Comparison of ENCODE assay signal across 5 fruit fly cellular contexts in the genomic region with DNA sequence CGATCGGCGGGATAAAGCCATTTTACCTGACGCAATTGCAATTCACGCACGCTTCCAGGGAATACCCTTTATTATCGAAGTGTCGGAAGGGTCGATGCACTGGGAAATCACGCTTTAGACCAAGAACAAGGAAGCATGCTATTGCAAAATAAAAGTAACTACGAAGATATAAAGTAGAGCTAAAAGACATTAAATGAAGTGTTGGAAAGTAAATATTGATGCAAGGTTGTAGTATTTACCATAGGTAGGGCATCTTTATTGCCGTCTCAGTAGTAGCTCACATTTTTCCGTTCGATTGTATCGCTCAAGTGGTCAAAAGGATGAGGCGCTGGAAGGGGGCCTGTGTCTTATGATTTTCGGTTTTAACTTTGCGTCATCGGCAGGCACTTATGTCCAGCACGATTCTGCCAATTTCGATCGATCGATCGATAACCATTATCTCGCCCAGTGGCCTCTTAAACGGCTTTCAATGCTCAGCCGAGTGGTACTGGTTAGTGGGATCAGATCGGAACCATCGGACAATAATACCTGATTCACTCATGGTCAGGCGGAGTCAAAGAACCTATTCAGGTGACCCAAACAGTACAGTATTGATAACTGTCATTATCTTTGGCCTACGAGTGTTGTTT.
TF ChIP-seq lines count a peak whose summit lies in the region.

No protein-coding gene starts in this region.

- no peak for TF ChIP-seq CTCF in whole organism, embryonic (GFP tag; optimal IDR thresholded peaks at IDR 0.05; lab: Kevin White, UChicago)

TF ChIP-seq in whole organism, adult, 20 proteins besides CTCF, POLR2A, EP300 and RAD21:
- TF ChIP-seq tj (GFP tag; optimal IDR thresholded peaks at IDR 0.05; lab: Kevin White, UChicago) (no peak), CG7101 (tag; optimal IDR thresholded peaks at IDR 0.05; lab: Kevin White, UChicago) (peak; percentile 1), Crg-1 (GFP tag; optimal IDR thresholded peaks at IDR 0.05; lab: Kevin White, UChicago) (no peak), CG33017 (tag; optimal IDR thresholded peaks at IDR 0.05; lab: Kevin White, UChicago) (no peak), cnc (optimal IDR thresholded peaks at IDR 0.05; lab: Kevin White, UChicago) (no peak), CG1620 (GFP tag; optimal IDR thresholded peaks at IDR 0.05; lab: Kevin White, UChicago) (no peak), toe (GFP tag; optimal IDR thresholded peaks at IDR 0.05; lab: Kevin White, UChicago) (no peak)

TF ChIP-seq in whole organism, embryonic, 481 proteins besides CTCF, POLR2A, EP300 and RAD21 (continues in another document):
- TF ChIP-seq CG13424 (tag; optimal IDR thresholded peaks at IDR 0.05; lab: Kevin White, UChicago) (no peak), Dad (GFP tag; optimal IDR thresholded peaks at IDR 0.05; lab: Kevin White, UChicago) (no peak), mirr (GFP tag; optimal IDR thresholded peaks at IDR 0.05; lab: Kevin White, UChicago) (peak; percentile 48), exex (tag; optimal IDR thresholded peaks at IDR 0.05; lab: Kevin White, UChicago) (peak; percentile 58), crc (GFP tag; optimal IDR thresholded peaks at IDR 0.05; lab: Kevin White, UChicago) (no peak), CG9876 (GFP tag; optimal IDR thresholded peaks at IDR 0.05; lab: Kevin White, UChicago) (no peak), CG15479 (GFP tag; optimal IDR thresholded peaks at IDR 0.05; lab: Kevin White, UChicago) (no peak), cwo (GFP tag; optimal IDR thresholded peaks at IDR 0.05; lab: Kevin White, UChicago) (peak; percentile 60), Mes4 (GFP tag; optimal IDR thresholded peaks at IDR 0.05; lab: Kevin White, UChicago) (no peak), Med (GFP tag; lab: Kevin White, UChicago) (peak; percentile 40), Hey (tag; optimal IDR thresholded peaks at IDR 0.05; lab: Kevin White, UChicago) (peak; percentile 11), ato (GFP tag; IDR thresholded peaks at IDR 0.05; lab: Robert Waterston, UW; ENCODE audit: partially characterized antibody) (no peak), CG8765 (GFP tag; IDR thresholded peaks at IDR 0.05; lab: Robert Waterston, UW) (no peak), Myb (GFP tag; optimal IDR thresholded peaks at IDR 0.05; lab: Kevin White, UChicago) (no peak), CG4404 (GFP tag; IDR thresholded peaks at IDR 0.05; lab: Robert Waterston, UW) (no peak), row (GFP tag; IDR thresholded peaks at IDR 0.05; lab: Robert Waterston, UW) (0 out of 3 replicates have a peak, but pooled peaks have one; percentile 11), pfk (GFP tag; optimal IDR thresholded peaks at IDR 0.05; lab: Kevin White, UChicago) (no peak), run (tag; optimal IDR thresholded peaks at IDR 0.05; lab: Kevin White, UChicago) (no peak), luna (GFP tag; optimal IDR thresholded peaks at IDR 0.05; lab: Kevin White, UChicago) (no peak), br (optimal IDR thresholded peaks at IDR 0.05; lab: Kevin White, UChicago) (no peak)

TF ChIP-seq in whole organism, prepupa, 60 proteins besides CTCF, POLR2A, EP300 and RAD21 (continues in another document):
- TF ChIP-seq lz (GFP tag; optimal IDR thresholded peaks at IDR 0.05; lab: Kevin White, UChicago) (peak; percentile 24), OdsH (GFP tag; optimal IDR thresholded peaks at IDR 0.05; lab: Kevin White, UChicago) (peak; percentile 3), CG11762 (GFP tag; optimal IDR thresholded peaks at IDR 0.05; lab: Kevin White, UChicago; ENCODE audit: insufficient read depth) (no peak), Gug (GFP tag; IDR thresholded peaks at IDR 0.05; lab: Robert Waterston, UW) (no peak), svp (GFP tag; lab: Kevin White, UChicago) (peak; percentile 50), CG8319 (GFP tag; optimal IDR thresholded peaks at IDR 0.05; lab: Kevin White, UChicago) (no peak), CG8632 (GFP tag; optimal IDR thresholded peaks at IDR 0.05; lab: Kevin White, UChicago) (peak; percentile 29), cyc (GFP tag; optimal IDR thresholded peaks at IDR 0.05; lab: Kevin White, UChicago) (peak; percentile 20), Eip78C (GFP tag; lab: Kevin White, UChicago) (peak; percentile 67), CG31627 (GFP tag; optimal IDR thresholded peaks at IDR 0.05; lab: Kevin White, UChicago) (peak; percentile 9), Smox (GFP tag; optimal IDR thresholded peaks at IDR 0.05; lab: Kevin White, UChicago) (no peak), eg (GFP tag; IDR thresholded peaks at IDR 0.05; lab: Robert Waterston, UW) (no peak), CG11902 (GFP tag; optimal IDR thresholded peaks at IDR 0.05; lab: Kevin White, UChicago) (no peak), dsx (GFP tag; optimal IDR thresholded peaks at IDR 0.05; lab: Kevin White, UChicago; ENCODE audit: poor library complexity, severe bottlenecking) (no peak), CG7368 (GFP tag; optimal IDR thresholded peaks at IDR 0.05; lab: Kevin White, UChicago) (no peak), fd85E (GFP tag; optimal IDR thresholded peaks at IDR 0.05; lab: Kevin White, UChicago) (no peak), CG1621 (tag; optimal IDR thresholded peaks at IDR 0.05; lab: Kevin White, UChicago) (no peak), Sox15 (GFP tag; optimal IDR thresholded peaks at IDR 0.05; lab: Kevin White, UChicago) (no peak), topi (GFP tag; optimal IDR thresholded peaks at IDR 0.05; lab: Kevin White, UChicago) (peak; percentile 10), CG34406 (GFP tag; optimal IDR thresholded peaks at IDR 0.05; lab: Kevin White, UChicago) (peak; percentile 8), Hr38 (GFP tag; optimal IDR thresholded peaks at IDR 0.05; lab: Kevin White, UChicago) (no peak)

TF ChIP-seq in whole organism, pupa, 21 proteins besides CTCF, POLR2A, EP300 and RAD21:
- TF ChIP-seq CG8159 (tag; optimal IDR thresholded peaks at IDR 0.05; lab: Kevin White, UChicago) (peak; percentile 43), CG15710 (tag; optimal IDR thresholded peaks at IDR 0.05; lab: Kevin White, UChicago) (peak; percentile 5), EcR (GFP tag; optimal IDR thresholded peaks at IDR 0.05; lab: Kevin White, UChicago) (peak; percentile 28), fd96Ca (GFP tag; IDR thresholded peaks at IDR 0.05; lab: Robert Waterston, UW) (no peak)

TF ChIP-seq in whole organism, wandering third instar larva, 38 proteins besides CTCF, POLR2A, EP300 and RAD21:
- no peak for TF ChIP-seq dsf (GFP tag; optimal IDR thresholded peaks at IDR 0.05; lab: Kevin White, UChicago; ENCODE audit: borderline replicate concordance)
- peak; percentile 71 for TF ChIP-seq h (GFP tag; optimal IDR thresholded peaks at IDR 0.05; lab: Kevin White, UChicago)
- no peak for TF ChIP-seq OdsH (GFP tag; optimal IDR thresholded peaks at IDR 0.05; lab: Kevin White, UChicago)
- peak in 1 of 2 experiments; percentile 31 for TF ChIP-seq foxo (GFP tag; optimal IDR thresholded peaks at IDR 0.05; lab: Kevin White, UChicago)
- TF ChIP-seq Sp1 (GFP tag; optimal IDR thresholded peaks at IDR 0.05; lab: Kevin White, UChicago) = no peak
- TF ChIP-seq ey (GFP tag; optimal IDR thresholded peaks at IDR 0.05; lab: Kevin White, UChicago) = peak; percentile 12
- no peak for TF ChIP-seq brk (GFP tag; optimal IDR thresholded peaks at IDR 0.05; lab: Kevin White, UChicago)
- TF ChIP-seq Vsx2 (GFP tag; optimal IDR thresholded peaks at IDR 0.05; lab: Kevin White, UChicago; ENCODE audit: partially characterized antibody) = no peak
- peak; percentile 35 for TF ChIP-seq fru (GFP tag; optimal IDR thresholded peaks at IDR 0.05; lab: Kevin White, UChicago)
- TF ChIP-seq br (GFP tag; optimal IDR thresholded peaks at IDR 0.05; lab: Kevin White, UChicago) = no peak
- no peak for TF ChIP-seq Mio (GFP tag; optimal IDR thresholded peaks at IDR 0.05; lab: Kevin White, UChicago)
- no peak for TF ChIP-seq usp (GFP tag; optimal IDR thresholded peaks at IDR 0.05; lab: Kevin White, UChicago)
- TF ChIP-seq N (GFP tag; optimal IDR thresholded peaks at IDR 0.05; lab: Kevin White, UChicago) = no peak
- peak; percentile 20 for TF ChIP-seq rgr (GFP tag; optimal IDR thresholded peaks at IDR 0.05; lab: Kevin White, UChicago)
- TF ChIP-seq Rel (GFP tag; optimal IDR thresholded peaks at IDR 0.05; lab: Kevin White, UChicago) = no peak
- TF ChIP-seq Rel (tag; optimal IDR thresholded peaks at IDR 0.05; lab: Kevin White, UChicago) = peak; percentile 75
- TF ChIP-seq GATAd (GFP tag; optimal IDR thresholded peaks at IDR 0.05; lab: Kevin White, UChicago) = no peak
TF ChIP-seq in whole organism, wandering third instar larva: peak in this region for 6.
